Worm (Caenorhabditis elegans): ENCODE data around the gene fbxb-47.

DNA sequence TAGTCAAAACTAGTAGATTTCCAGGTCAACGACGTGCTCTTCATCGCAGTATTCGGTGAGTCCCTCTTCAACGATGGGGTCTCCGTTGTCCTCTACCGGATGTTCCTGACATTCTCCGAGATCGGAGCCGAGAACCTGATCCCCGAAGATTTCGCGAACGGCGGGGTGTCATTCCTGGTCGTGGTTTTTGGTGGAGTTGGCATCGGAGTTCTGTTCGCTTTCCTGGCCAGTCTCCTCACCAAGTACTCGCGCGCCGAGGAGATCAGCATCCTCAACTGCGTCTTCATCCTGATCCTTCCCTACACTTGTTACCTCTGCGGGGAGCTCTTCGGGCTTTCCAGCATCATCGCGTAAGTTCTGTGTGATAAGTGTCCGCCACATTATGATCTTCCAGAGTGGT, 30.6 kb downstream of the fbxb-47 start:
- TF ChIP-seq cog-1 (tag; optimal IDR thresholded peaks at IDR 0.05) (no peak), klf-2 (GFP tag; conservative IDR thresholded peaks at IDR 0.05) (no peak), ztf-23 (GFP tag; IDR thresholded peaks at IDR 0.05) (no peak), flt-1 (GFP tag; IDR thresholded peaks at IDR 0.05) (no peak), T22C8.4 (GFP tag; IDR thresholded peaks at IDR 0.05) (no peak), ztf-29 (GFP tag; IDR thresholded peaks at IDR 0.05) (no peak), med-1 (GFP tag; optimal IDR thresholded peaks at IDR 0.05; ENCODE audit: insufficient read depth) (no peak), ref-1 (GFP tag; conservative IDR thresholded peaks at IDR 0.05) (no peak)
